Fruit fly (Drosophila melanogaster): ENCODE data around the gene CG16713.

CG16713 gene

dm6 chr2L:3670481-3670880 lies 24.7 kb downstream of the CG16713 start, which contains the start of gene Sfp24Bc:
Gene Sfp24Bc (minus strand): TSS chr2L:3670581.
- TF ChIP-seq psq (GFP tag; optimal IDR thresholded peaks at IDR 0.05), result no peak
- TF ChIP-seq jim (GFP tag; optimal IDR thresholded peaks at IDR 0.05), result no peak
- no peak for TF ChIP-seq N (GFP tag; optimal IDR thresholded peaks at IDR 0.05)
- no peak for TF ChIP-seq woc (GFP tag; optimal IDR thresholded peaks at IDR 0.05)
- no peak for TF ChIP-seq Myc (optimal IDR thresholded peaks at IDR 0.05)
- no peak for TF ChIP-seq Abd-B (GFP tag; optimal IDR thresholded peaks at IDR 0.05)
- no peak for TF ChIP-seq Hr83 (GFP tag; optimal IDR thresholded peaks at IDR 0.05; ENCODE audit: poor library complexity, severe bottlenecking)
- TF ChIP-seq Dif (GFP tag; optimal IDR thresholded peaks at IDR 0.05; ENCODE audit: partially characterized antibody), result no peak
- no peak for TF ChIP-seq sage (GFP tag; optimal IDR thresholded peaks at IDR 0.05)
- TF ChIP-seq tai (GFP tag; optimal IDR thresholded peaks at IDR 0.05), result no peak
- TF ChIP-seq dsf (GFP tag; optimal IDR thresholded peaks at IDR 0.05; ENCODE audit: borderline replicate concordance), result no peak
- no peak for TF ChIP-seq br (GFP tag; optimal IDR thresholded peaks at IDR 0.05)
- TF ChIP-seq CG9705 (GFP tag; optimal IDR thresholded peaks at IDR 0.05), result no peak
- no peak for TF ChIP-seq usp (GFP tag; optimal IDR thresholded peaks at IDR 0.05)

- TF ChIP-seq lola (GFP tag; optimal IDR thresholded peaks at IDR 0.05) (no peak), Sp1 (GFP tag; optimal IDR thresholded peaks at IDR 0.05) (no peak), dl (GFP tag; optimal IDR thresholded peaks at IDR 0.05; ENCODE audit: insufficient read depth in 1 of 2, partially characterized antibody in 2 of 2) (no peak), sv (GFP tag; optimal IDR thresholded peaks at IDR 0.05) (no peak), Rel (GFP tag; optimal IDR thresholded peaks at IDR 0.05) (no peak), Rel (tag; optimal IDR thresholded peaks at IDR 0.05) (no peak), HLH106 (tag; optimal IDR thresholded peaks at IDR 0.05) (no peak)
These were observed 25.5 kb downstream of the CG16713 start, which contains the start of gene Sfp24Bb for dm6 chr2L:3669675-3670074. Gene Sfp24Bb (minus strand): TSS chr2L:3669775.

- no peak for TF ChIP-seq Hr78 (GFP tag; optimal IDR thresholded peaks at IDR 0.05)
- TF ChIP-seq jim (GFP tag; optimal IDR thresholded peaks at IDR 0.05), result no peak
- no peak for TF ChIP-seq ey (GFP tag; optimal IDR thresholded peaks at IDR 0.05)
- no peak for TF ChIP-seq h (GFP tag; optimal IDR thresholded peaks at IDR 0.05)
- no peak for TF ChIP-seq GATAd (GFP tag; optimal IDR thresholded peaks at IDR 0.05)
- no peak for TF ChIP-seq usp (GFP tag; optimal IDR thresholded peaks at IDR 0.05)
- TF ChIP-seq CrebA (GFP tag; optimal IDR thresholded peaks at IDR 0.05; ENCODE audit: borderline replicate concordance), result no peak
- no peak for TF ChIP-seq Myc (optimal IDR thresholded peaks at IDR 0.05)
- TF ChIP-seq tai (GFP tag; optimal IDR thresholded peaks at IDR 0.05), result no peak
- TF ChIP-seq HLH106 (tag; optimal IDR thresholded peaks at IDR 0.05), result no peak
- TF ChIP-seq Jra (GFP tag; optimal IDR thresholded peaks at IDR 0.05), result no peak
- TF ChIP-seq pan (optimal IDR thresholded peaks at IDR 0.05), result no peak
- no peak for TF ChIP-seq Hr83 (GFP tag; optimal IDR thresholded peaks at IDR 0.05; ENCODE audit: poor library complexity, severe bottlenecking)
- TF ChIP-seq rgr (GFP tag; optimal IDR thresholded peaks at IDR 0.05), result no peak
- TF ChIP-seq dmrt93B (GFP tag; optimal IDR thresholded peaks at IDR 0.05), result no peak
- no peak for TF ChIP-seq Vsx2 (GFP tag; optimal IDR thresholded peaks at IDR 0.05; ENCODE audit: partially characterized antibody)
- no peak for TF ChIP-seq Rel (GFP tag; optimal IDR thresholded peaks at IDR 0.05)
- TF ChIP-seq Rel (tag; optimal IDR thresholded peaks at IDR 0.05), result no peak
- TF ChIP-seq sv (GFP tag; optimal IDR thresholded peaks at IDR 0.05), result no peak
These were observed 26.2 kb downstream of the CG16713 start, which contains the start of gene Sfp24Bd for dm6 chr2L:3669034-3669433. Gene Sfp24Bd (minus strand): TSS chr2L:3669134.

- TF ChIP-seq lola (GFP tag; optimal IDR thresholded peaks at IDR 0.05) (no peak), woc (GFP tag; optimal IDR thresholded peaks at IDR 0.05) (no peak), rgr (GFP tag; optimal IDR thresholded peaks at IDR 0.05) (no peak), Vsx2 (GFP tag; optimal IDR thresholded peaks at IDR 0.05; ENCODE audit: partially characterized antibody) (no peak), Dif (GFP tag; optimal IDR thresholded peaks at IDR 0.05; ENCODE audit: partially characterized antibody) (no peak), dsf (GFP tag; optimal IDR thresholded peaks at IDR 0.05; ENCODE audit: borderline replicate concordance) (no peak), dl (GFP tag; optimal IDR thresholded peaks at IDR 0.05; ENCODE audit: insufficient read depth in 1 of 2, partially characterized antibody in 2 of 2) (no peak), sv (GFP tag; optimal IDR thresholded peaks at IDR 0.05) (no peak), Dfd (GFP tag; optimal IDR thresholded peaks at IDR 0.05) (no peak), Hnf4 (GFP tag; optimal IDR thresholded peaks at IDR 0.05) (no peak), sage (GFP tag; optimal IDR thresholded peaks at IDR 0.05) (no peak), Hr78 (GFP tag; optimal IDR thresholded peaks at IDR 0.05) (no peak), OdsH (GFP tag; optimal IDR thresholded peaks at IDR 0.05) (no peak), usp (GFP tag; optimal IDR thresholded peaks at IDR 0.05) (no peak), Abd-B (GFP tag; optimal IDR thresholded peaks at IDR 0.05) (no peak), pan (optimal IDR thresholded peaks at IDR 0.05) (no peak)
These were observed 26.8 kb downstream of the CG16713 start, which contains the start of gene Sfp24Ba for dm6 chr2L:3668451-3668850. Gene Sfp24Ba (minus strand): TSS chr2L:3668551.
